Worm (Caenorhabditis elegans) whole organism, L4 larva: ENCODE measurements around the gene swd-2.1.

ENCODE experiments used
- D1046.2 ChIP-seq: fragments of 200-800 bp; sonication (Bioruptor generic); IDR thresholded peaks from 2 replicates; pipeline ENCODE4 v1.3.6; 2022; ENCODE audit warnings: missing genetic modification characterization, missing compliant biosample characterization
- F10B5.3 ChIP-seq: sonication (generic microtip); optimal IDR thresholded peaks from 2 replicates; lab custom pipeline; 2016; ENCODE audit warnings: mild to moderate bottlenecking, missing genetic modification characterization, missing compliant biosample characterization
- F37D6.2 ChIP-seq: sonication (generic microtip); optimal IDR thresholded peaks from 2 replicates; lab custom pipeline; 2016; ENCODE audit warnings: mild to moderate bottlenecking, missing genetic modification characterization, missing compliant biosample characterization
- F44E2.7 ChIP-seq: fragments of 200-800 bp; sonication (Bioruptor generic); IDR thresholded peaks from 2 replicates; pipeline ENCODE4 v2.1.2; 2022; ENCODE audit warnings: missing genetic modification characterization, missing compliant biosample characterization
- F49E8.2 ChIP-seq: sonication (generic microtip); optimal IDR thresholded peaks from 2 replicates; lab custom pipeline; 2016; ENCODE audit warnings: missing compliant biosample characterization, mild to moderate bottlenecking, missing genetic modification characterization, borderline replicate concordance
- Y48G9A.11 ChIP-seq: fragments of 200-800 bp; sonication (Bioruptor generic); IDR thresholded peaks from 2 replicates; pipeline ENCODE4 v1.3.6; 2022; ENCODE audit warnings: missing genetic modification reagents, missing genetic modification characterization, missing compliant biosample characterization
- Y5F2A.4 ChIP-seq: fragments of 200-800 bp; sonication (Bioruptor generic); optimal IDR thresholded peaks from 2 replicates; lab custom pipeline; 2018; ENCODE audit warnings: mild to moderate bottlenecking, missing genetic modification characterization, missing compliant biosample characterization
- Y75B8A.6 ChIP-seq: fragments of 200-800 bp; sonication (Bioruptor generic); IDR thresholded peaks from 2 replicates; pipeline ENCODE4 v1.3.6; 2022; ENCODE audit warnings: missing genetic modification reagents, missing genetic modification characterization, missing compliant biosample characterization
- aha-1 ChIP-seq: fragments of 150-350 bp; peaks from one replicate; lab custom pipeline; 2014; ENCODE audit warnings: missing biosample characterization, missing genetic modification characterization
- aly-2 ChIP-seq: sonication (generic microtip); optimal IDR thresholded peaks from 2 replicates; lab custom pipeline; 2018; ENCODE audit warnings: missing biosample characterization, missing genetic modification characterization
- arid-1 ChIP-seq: fragments of 200-800 bp; sonication (Bioruptor generic); conservative IDR thresholded peaks from 2 replicates; pipeline ENCODE4 v1.3.6; 2022; ENCODE audit warnings: missing genetic modification reagents, missing genetic modification characterization, missing compliant biosample characterization
- ceh-28 ChIP-seq: fragments of 150-350 bp; optimal IDR thresholded peaks from 2 replicates; lab custom pipeline; 2014; ENCODE audit warnings: missing biosample characterization, missing genetic modification reagents, missing genetic modification characterization
- ceh-44 ChIP-seq: fragments of 200-800 bp; sonication (Bioruptor generic); IDR thresholded peaks from 2 replicates; pipeline ENCODE4 v1.3.6; 2022; ENCODE audit warnings: missing genetic modification reagents, missing genetic modification characterization, missing compliant biosample characterization
- ceh-82 ChIP-seq: sonication (generic microtip); optimal IDR thresholded peaks from 2 replicates; lab custom pipeline; 2017; ENCODE audit warnings: missing biosample characterization, missing genetic modification characterization
- ces-1 ChIP-seq: fragments of 150-350 bp; sonication (generic microtip); optimal IDR thresholded peaks from 4 replicates; lab custom pipeline; 2014; ENCODE audit warnings: missing biosample characterization, missing genetic modification reagents, missing genetic modification characterization
- ctbp-1 ChIP-seq: fragments of 200-800 bp; sonication (Bioruptor generic); IDR thresholded peaks from 2 replicates; pipeline ENCODE4 v1.3.6; 2022; ENCODE audit warnings: missing genetic modification reagents, missing genetic modification characterization, missing compliant biosample characterization
- daf-19 ChIP-seq: fragments of 200-800 bp; sonication (Bioruptor generic); conservative IDR thresholded peaks from 2 replicates; pipeline ENCODE4 v1.3.6; 2022; ENCODE audit warnings: missing genetic modification characterization, missing compliant biosample characterization
- dmd-8 ChIP-seq: fragments of 200-800 bp; sonication (Bioruptor generic); IDR thresholded peaks from 2 replicates; pipeline ENCODE4 v1.3.6; 2022; ENCODE audit warnings: missing genetic modification characterization, missing compliant biosample characterization
- dpl-1 ChIP-seq: fragments of 150-350 bp; optimal IDR thresholded peaks from 2 replicates; lab custom pipeline; 2014; ENCODE audit warnings: missing biosample characterization, missing genetic modification reagents, missing genetic modification characterization
- duxl-1 ChIP-seq: sonication (generic microtip); optimal IDR thresholded peaks from 2 replicates; lab custom pipeline; 2016; ENCODE audit warnings: mild to moderate bottlenecking, missing genetic modification characterization, moderate library complexity, missing compliant biosample characterization; ENCODE audit not compliant: poor library complexity
- egl-43 ChIP-seq: fragments of 200-800 bp; sonication (Bioruptor generic); IDR thresholded peaks from 2 replicates; pipeline ENCODE4 v1.3.6; 2022; ENCODE audit warnings: missing genetic modification reagents, missing genetic modification characterization, missing compliant biosample characterization
- hif-1 ChIP-seq, 2 experiments: sonication (generic microtip); optimal IDR thresholded peaks; 2 replicates each; lab custom pipeline; 2016 to 2017; ENCODE audit warnings: missing compliant biosample characterization in 2 of 2, missing genetic modification characterization in 2 of 2, missing genetic modification reagents in 2 of 2, missing genotype in 2 of 2, mild to moderate bottlenecking in 1 of 2
- lin-15B ChIP-seq: fragments of 150-350 bp; sonication (generic microtip); optimal IDR thresholded peaks from 3 replicates; lab custom pipeline; 2014; ENCODE audit warnings: missing biosample characterization, missing genetic modification characterization
- lin-38 ChIP-seq: fragments of 200-800 bp; sonication (Bioruptor generic); IDR thresholded peaks from 2 replicates; pipeline ENCODE4 v1.3.6; 2022; ENCODE audit warnings: missing genetic modification reagents, missing genetic modification characterization, missing compliant biosample characterization
- mes-2 ChIP-seq: sonication (generic microtip); optimal IDR thresholded peaks from 2 replicates; lab custom pipeline; 2016; ENCODE audit warnings: missing genotype, mild to moderate bottlenecking, missing genetic modification characterization, missing compliant biosample characterization; ENCODE audit not compliant: poor library complexity, severe bottlenecking
- mxl-2 ChIP-seq: fragments of 200-800 bp; sonication (Bioruptor generic); conservative IDR thresholded peaks from 2 replicates; pipeline ENCODE4 v1.3.6; 2022; ENCODE audit warnings: missing genetic modification reagents, missing genetic modification characterization, missing compliant biosample characterization
- nhr-102 ChIP-seq: sonication (generic microtip); optimal IDR thresholded peaks from 2 replicates; lab custom pipeline; 2016; ENCODE audit warnings: mild to moderate bottlenecking, missing genetic modification characterization, moderate library complexity, missing compliant biosample characterization
- nhr-11 ChIP-seq: fragments of 150-350 bp; optimal IDR thresholded peaks from 2 replicates; lab custom pipeline; 2014; ENCODE audit warnings: missing biosample characterization, missing genetic modification characterization
- nhr-111 ChIP-seq: fragments of 200-800 bp; sonication (Bioruptor generic); optimal IDR thresholded peaks from 2 replicates; lab custom pipeline; 2018; ENCODE audit warnings: mild to moderate bottlenecking, missing genetic modification characterization, missing compliant biosample characterization
- nhr-237 ChIP-seq: sonication (generic microtip); optimal IDR thresholded peaks from 2 replicates; lab custom pipeline; 2017; ENCODE audit warnings: missing biosample characterization, missing genetic modification characterization
- nhr-25 ChIP-seq: sonication (generic microtip); optimal IDR thresholded peaks from 2 replicates; lab custom pipeline; 2017; ENCODE audit warnings: missing genetic modification characterization, mild to moderate bottlenecking, missing compliant biosample characterization, antibody characterized with exemption, moderate library complexity, borderline replicate concordance; ENCODE audit not compliant: insufficient read depth
- nhr-28 ChIP-seq: fragments of 150-350 bp; optimal IDR thresholded peaks from 2 replicates; lab custom pipeline; 2014; ENCODE audit warnings: missing biosample characterization, missing genetic modification characterization
- nhr-42 ChIP-seq: fragments of 200-800 bp; sonication (Bioruptor generic); IDR thresholded peaks from 2 replicates; pipeline ENCODE4 v1.3.6; 2022; ENCODE audit warnings: missing genetic modification characterization, missing compliant biosample characterization
- nhr-6 ChIP-seq: fragments of 150-350 bp; optimal IDR thresholded peaks from 2 replicates; lab custom pipeline; 2014; ENCODE audit warnings: missing biosample characterization, missing genetic modification characterization
- nhr-76 ChIP-seq: fragments of 150-350 bp; optimal IDR thresholded peaks from 2 replicates; lab custom pipeline; 2014; ENCODE audit warnings: missing biosample characterization, missing genetic modification characterization
- pqm-1 ChIP-seq: sonication (generic microtip); optimal IDR thresholded peaks from 2 replicates; lab custom pipeline; 2017; ENCODE audit warnings: missing biosample characterization, missing genetic modification characterization
- saeg-2 ChIP-seq: fragments of 200-800 bp; sonication (Bioruptor generic); IDR thresholded peaks from 2 replicates; pipeline ENCODE4 v1.3.6; 2022; ENCODE audit warnings: missing genetic modification reagents, missing genetic modification characterization, missing compliant biosample characterization
- set-16 ChIP-seq: fragments of 200-800 bp; sonication (Bioruptor generic); IDR thresholded peaks from 2 replicates; pipeline ENCODE4 v1.3.6; 2022; ENCODE audit warnings: missing genetic modification reagents, missing genetic modification characterization, missing compliant biosample characterization
- snpc-4 ChIP-seq: fragments of 150-350 bp; optimal IDR thresholded peaks from 2 replicates; lab custom pipeline; 2014; ENCODE audit warnings: missing biosample characterization, missing genetic modification characterization
- spr-1 ChIP-seq: sonication (generic microtip); optimal IDR thresholded peaks from 2 replicates; lab custom pipeline; 2016; ENCODE audit warnings: mild to moderate bottlenecking, missing genetic modification characterization, missing compliant biosample characterization
- tag-97 ChIP-seq: fragments of 200-800 bp; sonication (Bioruptor generic); IDR thresholded peaks from 2 replicates; pipeline ENCODE4 v1.3.6; 2022; ENCODE audit warnings: missing genetic modification characterization, missing compliant biosample characterization
- unc-39 ChIP-seq: sonication (generic microtip); optimal IDR thresholded peaks from 2 replicates; lab custom pipeline; 2017; ENCODE audit warnings: missing biosample characterization, missing genetic modification characterization
- vab-7 ChIP-seq: fragments of 200-800 bp; sonication (Bioruptor generic); IDR thresholded peaks from 2 replicates; pipeline ENCODE4 v1.3.6; 2022; ENCODE audit warnings: missing genetic modification reagents, missing genetic modification characterization, missing compliant biosample characterization
- zfp-3 ChIP-seq: fragments of 200-800 bp; sonication (Bioruptor generic); conservative IDR thresholded peaks from 2 replicates; pipeline ENCODE4 v1.3.6; 2022; ENCODE audit warnings: missing genetic modification reagents, missing genetic modification characterization, missing compliant biosample characterization
- zip-2 ChIP-seq: fragments of 150-350 bp; optimal IDR thresholded peaks from 2 replicates; lab custom pipeline; 2014; ENCODE audit warnings: missing biosample characterization, missing genetic modification characterization
- ztf-7 ChIP-seq: fragments of 150-350 bp; optimal IDR thresholded peaks from 2 replicates; lab custom pipeline; 2014; ENCODE audit warnings: missing biosample characterization, missing genetic modification characterization

swd-2.1 gene

ce11 chrIV:7789521-7789949 is 13.7 kb downstream of the swd-2.1 start, which contains the start of gene imp-3 (continued):
- peak; percentile 77 for TF ChIP-seq lin-38 (GFP tag; lab: Robert Waterston, UW)
- peak; percentile 53 for TF ChIP-seq zfp-3
- peak; percentile 74 for TF ChIP-seq Y5F2A.4 (GFP tag; lab: Kevin White, UChicago)
- TF ChIP-seq nhr-6 (tag; lab: Kevin White, UChicago) = peak; percentile 21
- TF ChIP-seq tag-97 = no peak
- no peak for TF ChIP-seq ceh-82 (tag; lab: Kevin White, UChicago)
- no peak for TF ChIP-seq pqm-1 (tag; lab: Kevin White, UChicago)
- no peak for TF ChIP-seq ceh-44 (GFP tag; lab: Robert Waterston, UW)
- TF ChIP-seq ceh-28 (tag; lab: Kevin White, UChicago) = no peak
- TF ChIP-seq ctbp-1 = peak; percentile 22; the same call in 1 of the 2 replicates
- no peak for TF ChIP-seq nhr-11 (tag; lab: Kevin White, UChicago)
- TF ChIP-seq duxl-1 (tag; lab: Kevin White, UChicago) = no peak
- peak; percentile 46; the same call in 1 of the 2 replicates for TF ChIP-seq mxl-2 (GFP tag; lab: Robert Waterston, UW)
- TF ChIP-seq daf-19 (GFP tag; lab: Robert Waterston, UW) = no peak
- peak; percentile 69; the same call in 1 of the 2 replicates for TF ChIP-seq D1046.2 (GFP tag; lab: Robert Waterston, UW)
- no peak for TF ChIP-seq F37D6.2
- TF ChIP-seq, all 104 proteins: peak for 46

DNA sequence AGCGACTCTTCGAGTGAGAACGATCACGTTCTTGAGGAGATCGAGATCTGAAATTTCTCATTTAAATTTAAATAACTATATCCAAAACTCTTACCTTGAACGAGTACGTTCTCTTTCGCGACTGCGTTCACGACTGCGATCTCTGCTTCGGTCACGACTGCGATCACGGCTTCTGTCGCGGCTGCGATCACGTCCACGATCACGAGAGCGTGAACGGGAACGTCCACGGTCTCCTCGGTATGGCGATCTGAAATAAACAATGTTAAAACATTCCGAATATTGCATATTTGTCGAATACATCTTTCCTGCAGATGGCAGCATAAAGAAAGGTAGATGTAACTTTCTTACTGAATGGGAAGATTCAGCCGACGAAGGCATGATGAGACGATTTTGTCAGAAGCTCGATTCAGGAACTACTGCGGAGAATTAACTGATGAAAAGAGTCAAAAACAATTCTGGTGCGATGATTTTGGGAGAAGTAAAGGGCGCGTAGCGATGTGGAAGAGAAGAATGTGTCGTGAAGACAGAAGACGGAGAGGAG is 14.4 kb downstream of the swd-2.1 start:
- TF ChIP-seq hif-1 (tag; optimal IDR thresholded peaks at IDR 0.05; lab: Kevin White, UChicago) (no peak), snpc-4 (tag; lab: Kevin White, UChicago) (no peak), ztf-7 (no peak), nhr-76 (tag; lab: Kevin White, UChicago) (no peak), vab-7 (no peak), ceh-28 (tag; lab: Kevin White, UChicago) (no peak), duxl-1 (tag; lab: Kevin White, UChicago) (no peak), egl-43 (GFP tag; lab: Robert Waterston, UW) (peak; percentile 3; the same call in 1 of the 2 replicates), arid-1 (GFP tag; lab: Robert Waterston, UW) (no peak), zip-2 (no peak), aly-2 (tag; lab: Kevin White, UChicago) (no peak), aha-1 (peak; percentile 59), ces-1 (no peak), set-16 (GFP tag; lab: Robert Waterston, UW) (0 out of 2 replicates have a peak, but pooled peaks have one; percentile 12), nhr-25 (no peak)

ce11 chrIV:7790801-7791588 is 15.2 kb downstream of the swd-2.1 start, which contains the start of gene rsp-6:
Gene rsp-6, minus strand, starts transcription at chrIV:7791229.
- TF ChIP-seq nhr-42 = no peak
- peak; percentile 90 for TF ChIP-seq mes-2
- peak; percentile 92 for TF ChIP-seq dpl-1 (GFP tag; lab: Kevin White, UChicago)
- TF ChIP-seq Y75B8A.6 (GFP tag; lab: Robert Waterston, UW) = no peak
- peak; percentile 18; the same call in 1 of the 2 replicates for TF ChIP-seq Y48G9A.11 (GFP tag; lab: Robert Waterston, UW)
- peak; percentile 41; the same call in 1 of the 2 replicates for TF ChIP-seq ctbp-1
- TF ChIP-seq hif-1 (tag; optimal IDR thresholded peaks at IDR 0.05; lab: Kevin White, UChicago) = peak in 1 of 2 experiments; percentile 75
- TF ChIP-seq saeg-2 (GFP tag; lab: Robert Waterston, UW) = no peak
- no peak for TF ChIP-seq nhr-111 (GFP tag; lab: Kevin White, UChicago)
- TF ChIP-seq spr-1 = no peak
- TF ChIP-seq nhr-25 = peak; percentile 29
- TF ChIP-seq daf-19 (GFP tag; lab: Robert Waterston, UW) = no peak
- no peak for TF ChIP-seq dmd-8 (GFP tag; lab: Robert Waterston, UW)
- TF ChIP-seq nhr-237 (tag; lab: Kevin White, UChicago) = no peak
- no peak for TF ChIP-seq F10B5.3 (tag; lab: Kevin White, UChicago)
- peak; percentile 60 for TF ChIP-seq nhr-28 (tag; lab: Kevin White, UChicago)
- TF ChIP-seq unc-39 (tag; lab: Kevin White, UChicago) = no peak
- TF ChIP-seq F49E8.2 (tag; lab: Kevin White, UChicago) = no peak
- peak; percentile 51 for TF ChIP-seq lin-15B
- no peak for TF ChIP-seq F44E2.7
- peak; percentile 61 for TF ChIP-seq nhr-102 (tag; lab: Kevin White, UChicago)
- no peak for TF ChIP-seq ceh-82 (tag; lab: Kevin White, UChicago)
